Fruit fly (Drosophila melanogaster) whole organism, prepupa: ENCODE measurements around the gene CG12995.

ENCODE experiments used
- CG10669 ChIP-seq: fragments of 200-800 bp; sonication (Bioruptor generic); optimal IDR thresholded peaks from 3 replicates; lab custom pipeline; 2018; ENCODE audit warnings: missing biosample characterization, mild to moderate bottlenecking, missing genetic modification characterization, moderate library complexity
- CG11902 ChIP-seq: fragments of 200-800 bp; sonication (Bioruptor generic); optimal IDR thresholded peaks from 3 replicates; lab custom pipeline; 2016; ENCODE audit warnings: missing biosample characterization, missing genetic modification characterization
- CG6276 ChIP-seq: fragments of 200-800 bp; sonication (Bioruptor generic); optimal IDR thresholded peaks from 2 replicates; lab custom pipeline; 2017; ENCODE audit warnings: missing biosample characterization, mild to moderate bottlenecking, missing genetic modification characterization
- Hr39 ChIP-seq: fragments of 200-800 bp; sonication (Bioruptor generic); optimal IDR thresholded peaks from 2 replicates; lab custom pipeline; 2016; ENCODE audit warnings: missing biosample characterization, missing genetic modification characterization
- Hr4 ChIP-seq: fragments of 200-800 bp; sonication (Bioruptor generic); optimal IDR thresholded peaks from 3 replicates; lab custom pipeline; 2016; ENCODE audit warnings: missing biosample characterization, missing genetic modification characterization
- Sox102F ChIP-seq: fragments of 200-800 bp; sonication (Bioruptor generic); optimal IDR thresholded peaks from 2 replicates; lab custom pipeline; 2016; ENCODE audit warnings: missing biosample characterization, mild to moderate bottlenecking, missing genetic modification characterization
- eg ChIP-seq: fragments of 200-800 bp; sonication (Bioruptor generic); IDR thresholded peaks from 3 replicates; pipeline ENCODE4 v1.3.6; 2022; ENCODE audit warnings: missing biosample characterization, missing genetic modification characterization
- esn ChIP-seq: fragments of 200-800 bp; sonication (Bioruptor generic); optimal IDR thresholded peaks from 2 replicates; lab custom pipeline; 2016; ENCODE audit warnings: missing biosample characterization, mild to moderate bottlenecking, missing genetic modification characterization, moderate library complexity
- lz ChIP-seq: fragments of 200-800 bp; sonication (Bioruptor generic); optimal IDR thresholded peaks from 3 replicates; lab custom pipeline; 2016; ENCODE audit warnings: missing biosample characterization, missing genetic modification characterization
- vri ChIP-seq: fragments of 200-800 bp; sonication (Bioruptor generic); optimal IDR thresholded peaks from 3 replicates; lab custom pipeline; 2016; ENCODE audit warnings: missing biosample characterization, mild to moderate bottlenecking, missing genetic modification characterization

DNA sequence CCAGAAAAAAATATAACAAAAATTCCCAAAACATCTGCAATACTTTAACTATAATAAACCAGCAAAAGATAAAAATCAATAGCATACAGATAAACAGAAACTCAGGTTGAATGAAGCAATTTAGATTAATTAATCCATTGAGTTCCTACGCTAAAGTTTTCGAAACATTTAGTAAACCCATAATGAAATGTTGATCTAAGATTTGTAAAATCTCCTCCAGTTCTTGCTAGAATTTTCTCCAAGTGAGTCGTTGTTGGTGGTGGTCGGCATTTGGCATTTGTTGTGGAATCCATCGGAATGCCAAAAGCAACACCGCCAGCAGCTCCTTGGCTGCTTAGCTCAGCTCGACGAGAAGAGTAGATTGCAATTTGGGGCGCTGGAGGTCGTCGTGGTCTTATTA, 21.6 kb downstream of the CG12995 start:
- TF ChIP-seq Hr39 (GFP tag; lab: Kevin White, UChicago): no peak
- no peak for TF ChIP-seq eg (GFP tag; lab: Robert Waterston, UW)
- TF ChIP-seq CG11902 (GFP tag; lab: Kevin White, UChicago): no peak
- no peak for TF ChIP-seq esn (GFP tag; lab: Kevin White, UChicago)
- TF ChIP-seq lz (GFP tag; lab: Kevin White, UChicago): no peak
- TF ChIP-seq Hr4 (GFP tag; lab: Kevin White, UChicago): no peak
- TF ChIP-seq vri: no peak
- no peak for TF ChIP-seq Sox102F (GFP tag; lab: Kevin White, UChicago)
- TF ChIP-seq CG10669 (GFP tag; lab: Kevin White, UChicago): no peak
- TF ChIP-seq CG6276 (GFP tag; lab: Kevin White, UChicago): no peak
